Worm (Caenorhabditis elegans): ENCODE measurements around the gene set-16.

set-16 gene

ce11 chrIII:13643534-13643933 is at the start of gene set-16, which contains the start of gene drr-2 (continued):
- TF ChIP-seq C17E4.6 (GFP tag; IDR thresholded peaks at IDR 0.05) = peak; percentile 98
- peak; percentile 46 for TF ChIP-seq F57A8.1 (GFP tag; optimal IDR thresholded peaks at IDR 0.05)
- peak; percentile 99 for TF ChIP-seq atf-7 (tag; optimal IDR thresholded peaks at IDR 0.05)
- peak; percentile 93 for TF ChIP-seq lin-26 (GFP tag; IDR thresholded peaks at IDR 0.05)
- TF ChIP-seq lsy-27 (tag; optimal IDR thresholded peaks at IDR 0.05; ENCODE audit: borderline replicate concordance, insufficient read depth) = peak; percentile 82
- peak; percentile 99 for TF ChIP-seq K12H6.12 (tag; optimal IDR thresholded peaks at IDR 0.05)
- TF ChIP-seq lin-40 (tag; optimal IDR thresholded peaks at IDR 0.05) = peak; percentile 99
- peak; percentile 68 for TF ChIP-seq nhr-27 (tag; optimal IDR thresholded peaks at IDR 0.05)
- peak; percentile 87 for TF ChIP-seq nhr-90 (tag; optimal IDR thresholded peaks at IDR 0.05)
- TF ChIP-seq unc-130 (GFP tag; optimal IDR thresholded peaks at IDR 0.05) = peak; percentile 96
- peak; percentile 96; the same call in 1 of the 2 replicates for TF ChIP-seq F37B4.10 (GFP tag; IDR thresholded peaks at IDR 0.05)
- peak; percentile 71 for TF ChIP-seq mes-4 (tag; optimal IDR thresholded peaks at IDR 0.05)
- peak; percentile 85 for TF ChIP-seq nhr-80 (tag; optimal IDR thresholded peaks at IDR 0.05)
- peak; percentile 86 for TF ChIP-seq efl-1 (GFP tag; optimal IDR thresholded peaks at IDR 0.05)
- TF ChIP-seq pha-4 (tag; optimal IDR thresholded peaks at IDR 0.05) = peak; percentile 98
- peak; percentile 99 for TF ChIP-seq repo-1 (tag; optimal IDR thresholded peaks at IDR 0.05)
- peak; percentile 96 for TF ChIP-seq Y79H2A.3 (GFP tag; conservative IDR thresholded peaks at IDR 0.05)
- TF ChIP-seq lir-1 (GFP tag; conservative IDR thresholded peaks at IDR 0.05) = peak; percentile 98
- TF ChIP-seq egl-44 (GFP tag; IDR thresholded peaks at IDR 0.05) = peak; percentile 97
- no peak for TF ChIP-seq mxl-1 (tag; optimal IDR thresholded peaks at IDR 0.05)
- peak; percentile 100 for TF ChIP-seq Y53G8AR.9 (GFP tag; conservative IDR thresholded peaks at IDR 0.05)
- peak; percentile 97 for TF ChIP-seq let-526 (GFP tag; IDR thresholded peaks at IDR 0.05)
- TF ChIP-seq bed-1 (GFP tag; IDR thresholded peaks at IDR 0.05) = peak; percentile 70; the same call in 1 of the 2 replicates
- TF ChIP-seq ceh-58 (GFP tag; IDR thresholded peaks at IDR 0.05) = no peak
- peak; percentile 88 for TF ChIP-seq madf-8 (GFP tag; conservative IDR thresholded peaks at IDR 0.05)
- peak; percentile 90 for TF ChIP-seq ceh-100 (GFP tag; IDR thresholded peaks at IDR 0.05)
- peak; percentile 100 for TF ChIP-seq attf-5 (GFP tag; optimal IDR thresholded peaks at IDR 0.05)
- TF ChIP-seq fkh-3 (tag; optimal IDR thresholded peaks at IDR 0.05) = no peak
- TF ChIP-seq unc-62 (GFP tag; optimal IDR thresholded peaks at IDR 0.05) = no peak
- TF ChIP-seq snpc-4 (GFP tag; optimal IDR thresholded peaks at IDR 0.05) = peak; percentile 63
- TF ChIP-seq snpc-4 (tag; optimal IDR thresholded peaks at IDR 0.05) = peak; percentile 83 to 94 (median 86)

ce11 chrIII:13600254-13600653 is 43.5 kb upstream of the set-16 start:
- peak; percentile 24 for TF ChIP-seq snpc-1.1 (tag; optimal IDR thresholded peaks at IDR 0.05; ENCODE audit: insufficient read depth)
- no peak for TF ChIP-seq C17E4.6 (GFP tag; IDR thresholded peaks at IDR 0.05)
- TF ChIP-seq nhr-27 (tag; optimal IDR thresholded peaks at IDR 0.05) = no peak
- TF ChIP-seq B0261.1 (tag; optimal IDR thresholded peaks at IDR 0.05) = no peak
- no peak for TF ChIP-seq F10E7.11 (tag; optimal IDR thresholded peaks at IDR 0.05)
- no peak for TF ChIP-seq F49E8.2 (tag; optimal IDR thresholded peaks at IDR 0.05; ENCODE audit: insufficient read depth)
- no peak for TF ChIP-seq unc-62 (GFP tag; optimal IDR thresholded peaks at IDR 0.05)
- no peak for TF ChIP-seq nfya-2 (GFP tag; IDR thresholded peaks at IDR 0.05)
- no peak for TF ChIP-seq ceh-27 (GFP tag; optimal IDR thresholded peaks at IDR 0.05)
- TF ChIP-seq pbrm-1 (GFP tag; IDR thresholded peaks at IDR 0.05) = 0 out of 2 replicates have a peak, but pooled peaks have one; percentile 18
- no peak for TF ChIP-seq B0019.2 (GFP tag; conservative IDR thresholded peaks at IDR 0.05)
- no peak; the same call in 1 of the 2 replicates for TF ChIP-seq egrh-3 (GFP tag; IDR thresholded peaks at IDR 0.05)
- TF ChIP-seq mxl-1 (tag; optimal IDR thresholded peaks at IDR 0.05) = no peak
- TF ChIP-seq athp-1 (tag; optimal IDR thresholded peaks at IDR 0.05) = no peak
- no peak for TF ChIP-seq ceh-100 (GFP tag; IDR thresholded peaks at IDR 0.05)
- no peak for TF ChIP-seq snpc-4 (GFP tag; optimal IDR thresholded peaks at IDR 0.05)
- peak in 2 of 4 experiments; percentile 36 to 84 for TF ChIP-seq snpc-4 (tag; optimal IDR thresholded peaks at IDR 0.05)
- TF ChIP-seq chd-7 (tag; optimal IDR thresholded peaks at IDR 0.05) = no peak
- TF ChIP-seq let-526 (GFP tag; IDR thresholded peaks at IDR 0.05) = no peak
- no peak for TF ChIP-seq Y95B8A.8 (GFP tag; IDR thresholded peaks at IDR 0.05)

All from whole organism, young adult.